Worm (Caenorhabditis elegans) whole organism, late embryonic: ENCODE data around the gene fbxa-196.

Experiments used
- ceh-19 ChIP-seq: fragments of 200-800 bp; sonication (Bioruptor generic); optimal IDR thresholded peaks from 2 replicates; lab custom pipeline; 2018; ENCODE audit warnings: mild to moderate bottlenecking, missing genetic modification characterization, missing compliant biosample characterization
- ceh-24 ChIP-seq: sonication (generic microtip); optimal IDR thresholded peaks from 2 replicates; lab custom pipeline; 2016; ENCODE audit warnings: mild to moderate bottlenecking, missing genetic modification characterization, missing compliant biosample characterization
- che-1 ChIP-seq: sonication (generic microtip); optimal IDR thresholded peaks from 2 replicates; lab custom pipeline; 2016; ENCODE audit warnings: mild to moderate bottlenecking, missing genetic modification characterization, missing compliant biosample characterization
- dmd-4 ChIP-seq: sonication (generic microtip); optimal IDR thresholded peaks from 2 replicates; lab custom pipeline; 2016; ENCODE audit warnings: borderline replicate concordance, missing genetic modification characterization, missing compliant biosample characterization
- fax-1 ChIP-seq: sonication (generic microtip); optimal IDR thresholded peaks from 2 replicates; lab custom pipeline; 2016; ENCODE audit warnings: missing genotype, missing genetic modification characterization, missing compliant biosample characterization
- nhr-11 ChIP-seq: fragments of 150-350 bp; optimal IDR thresholded peaks from 2 replicates; lab custom pipeline; 2014; ENCODE audit warnings: missing biosample characterization, missing genetic modification characterization
- pag-3 ChIP-seq: sonication (generic microtip); optimal IDR thresholded peaks from 2 replicates; lab custom pipeline; 2016; ENCODE audit warnings: missing compliant biosample characterization, missing genetic modification characterization, borderline replicate concordance
- syd-9 ChIP-seq: sonication (generic microtip); optimal IDR thresholded peaks from 2 replicates; lab custom pipeline; 2016; ENCODE audit warnings: mild to moderate bottlenecking, missing genetic modification characterization, moderate library complexity, missing compliant biosample characterization
- ttx-3 ChIP-seq: sonication (generic microtip); optimal IDR thresholded peaks from 2 replicates; lab custom pipeline; 2016; ENCODE audit warnings: missing genetic modification reagents, missing genetic modification characterization, missing compliant biosample characterization

- no peak for TF ChIP-seq che-1 (tag; lab: Kevin White, UChicago)
- TF ChIP-seq ceh-19 (GFP tag; lab: Kevin White, UChicago) = no peak
- TF ChIP-seq pag-3 (tag; lab: Kevin White, UChicago) = no peak
- TF ChIP-seq fax-1 (tag; lab: Kevin White, UChicago) = no peak
- no peak for TF ChIP-seq ttx-3 (tag; lab: Kevin White, UChicago)
- no peak for TF ChIP-seq ceh-24 (tag; lab: Kevin White, UChicago)
- TF ChIP-seq nhr-11 (tag; lab: Kevin White, UChicago) = no peak
- no peak for TF ChIP-seq syd-9 (tag; lab: Kevin White, UChicago)
- no peak for TF ChIP-seq dmd-4 (tag; lab: Kevin White, UChicago)
These were observed 9.9 kb upstream of the fbxa-196 start, which contains the start of gene T05H4.4 for ce11 chrV:6438601-6439000.
